Worm (Caenorhabditis elegans) whole organism, mixed stage, embryonic: ENCODE results near the gene B0454.8.

ENCODE experiments used
- ces-1 ChIP-seq: fragments of 150-350 bp; optimal IDR thresholded peaks from 2 replicates; lab custom pipeline; 2014; ENCODE audit warnings: missing biosample characterization, missing genetic modification reagents, missing genetic modification characterization
- drap-1 ChIP-seq: fragments of 200-800 bp; sonication (Bioruptor generic); optimal IDR thresholded peaks from 3 replicates; lab custom pipeline; 2018; ENCODE audit warnings: mild to moderate bottlenecking, missing genetic modification characterization, missing compliant biosample characterization
- elt-1 ChIP-seq: sonication (generic microtip); optimal IDR thresholded peaks from 2 replicates; lab custom pipeline; 2017; ENCODE audit warnings: missing genetic modification characterization, mild to moderate bottlenecking, missing compliant biosample characterization, antibody characterized with exemption, moderate library complexity, borderline replicate concordance; ENCODE audit not compliant: insufficient read depth
- flh-1 ChIP-seq: fragments of 200-800 bp; sonication (Bioruptor generic); optimal IDR thresholded peaks from 2 replicates; lab custom pipeline; 2018; ENCODE audit warnings: mild to moderate bottlenecking, missing genetic modification characterization, moderate library complexity, missing compliant biosample characterization
- lin-13 ChIP-seq: fragments of 150-350 bp; optimal IDR thresholded peaks from 2 replicates; lab custom pipeline; 2014; ENCODE audit warnings: missing biosample characterization, missing genetic modification characterization
- lin-32 ChIP-seq: fragments of 200-800 bp; sonication (Bioruptor generic); optimal IDR thresholded peaks from 2 replicates; lab custom pipeline; 2018; ENCODE audit warnings: mild to moderate bottlenecking, missing genetic modification characterization, missing compliant biosample characterization
- mab-5 ChIP-seq: fragments of 150-350 bp; optimal IDR thresholded peaks from 2 replicates; lab custom pipeline; 2014; ENCODE audit warnings: missing biosample characterization, missing genetic modification characterization
- nhr-12 ChIP-seq: fragments of 150-350 bp; optimal IDR thresholded peaks from 2 replicates; lab custom pipeline; 2014; ENCODE audit warnings: missing biosample characterization, missing genetic modification characterization
- nhr-76 ChIP-seq: sonication (generic microtip); optimal IDR thresholded peaks from 2 replicates; lab custom pipeline; 2017; ENCODE audit warnings: missing biosample characterization, missing genetic modification characterization
- pha-4 ChIP-seq: fragments of 150-350 bp; optimal IDR thresholded peaks from 2 replicates; lab custom pipeline; 2018; ENCODE audit warnings: missing biosample characterization, missing genetic modification reagents, missing genetic modification characterization
- snpc-4 ChIP-seq: fragments of 150-350 bp; optimal IDR thresholded peaks from 2 replicates; lab custom pipeline; 2014; ENCODE audit warnings: missing biosample characterization, missing genetic modification characterization
- unc-62 ChIP-seq: fragments of 150-350 bp; optimal IDR thresholded peaks from 2 replicates; lab custom pipeline; 2014; ENCODE audit warnings: missing biosample characterization, missing genetic modification reagents, missing genetic modification characterization
- ztf-11 ChIP-seq: fragments of 150-350 bp; optimal IDR thresholded peaks from 2 replicates; lab custom pipeline; 2014; ENCODE audit warnings: missing biosample characterization, missing genetic modification characterization

DNA sequence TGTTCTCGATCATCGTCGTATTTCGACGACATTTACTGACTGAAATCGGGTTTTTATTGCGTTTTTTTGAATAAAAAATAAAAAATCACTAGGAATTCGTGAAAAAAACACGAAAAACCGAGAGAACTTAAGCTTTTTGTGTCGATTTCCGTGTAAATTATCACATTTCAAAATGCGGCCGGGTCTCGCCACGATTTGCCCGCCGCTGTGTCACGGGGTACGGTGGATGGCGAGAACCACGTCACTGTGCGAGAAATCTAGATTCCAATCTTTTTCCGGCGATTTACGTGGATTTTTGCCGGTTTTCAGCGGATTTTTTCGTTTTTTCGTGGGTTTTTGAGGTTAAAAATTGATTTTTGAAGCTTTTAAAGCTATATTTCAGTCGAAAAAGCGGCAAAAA is 33.7 kb upstream of the B0454.8 start, which contains the start of gene Y25C1A.8:
- peak; percentile 78 for TF ChIP-seq pha-4 (tag; lab: Kevin White, UChicago)
- peak; percentile 76 for TF ChIP-seq ces-1 (GFP tag; lab: Kevin White, UChicago)
- peak; percentile 30 for TF ChIP-seq unc-62 (GFP tag; lab: Kevin White, UChicago)
- TF ChIP-seq ztf-11 = no peak
- no peak for TF ChIP-seq flh-1 (GFP tag; lab: Kevin White, UChicago)
- no peak for TF ChIP-seq mab-5 (tag; lab: Kevin White, UChicago)
- TF ChIP-seq lin-13 (tag; lab: Kevin White, UChicago) = peak; percentile 70
- TF ChIP-seq nhr-12 (tag; lab: Kevin White, UChicago) = no peak
- no peak for TF ChIP-seq lin-32
- no peak for TF ChIP-seq nhr-76 (tag; lab: Kevin White, UChicago)
- TF ChIP-seq snpc-4 = no peak
- peak; percentile 31 for TF ChIP-seq elt-1 (tag; lab: Kevin White, UChicago)
- peak; percentile 68 for TF ChIP-seq drap-1 (GFP tag; lab: Kevin White, UChicago)
